Fruit fly (Drosophila melanogaster) whole organism, embryonic: ENCODE results near the gene dod.
A peak's percentile ranks its signal among the peaks of the same experiment; 100 is the strongest.

Source experiments
- Ada2b ChIP-seq: fragments of 200-800 bp; sonication (Bioruptor generic); IDR thresholded peaks from 2 replicates; pipeline ENCODE4 v1.3.6; 2022; ENCODE audit warnings: missing biosample characterization, missing genetic modification characterization
- B-H2 ChIP-seq: fragments of 200-800 bp; sonication (Bioruptor generic); optimal IDR thresholded peaks from 2 replicates; lab custom pipeline; 2018; ENCODE audit warnings: missing biosample characterization, mild to moderate bottlenecking, missing genetic modification characterization
- BEAF-32 ChIP-seq: fragments of 200-800 bp; sonication (Bioruptor generic); optimal IDR thresholded peaks from 3 replicates; lab custom pipeline; 2017; ENCODE audit warnings: missing biosample characterization, missing genetic modification characterization, mild to moderate bottlenecking, moderate library complexity, missing genetic modification reagents
- CG12219 ChIP-seq: fragments of 200-800 bp; sonication (Bioruptor generic); optimal IDR thresholded peaks from 3 replicates; lab custom pipeline; 2018; ENCODE audit warnings: missing biosample characterization, mild to moderate bottlenecking, missing genetic modification characterization
- CG1233 ChIP-seq: fragments of 200-800 bp; sonication (Bioruptor generic); optimal IDR thresholded peaks from 4 replicates; lab custom pipeline; 2018; ENCODE audit warnings: missing biosample characterization, mild to moderate bottlenecking, missing genetic modification characterization
- CG13775 ChIP-seq: fragments of 200-800 bp; sonication (Bioruptor generic); optimal IDR thresholded peaks from 3 replicates; lab custom pipeline; 2017; ENCODE audit warnings: missing biosample characterization, mild to moderate bottlenecking, missing genetic modification characterization
- CG14667 ChIP-seq: fragments of 200-800 bp; sonication (Bioruptor generic); IDR thresholded peaks from 2 replicates; pipeline ENCODE4 v1.3.6; 2022; ENCODE audit warnings: missing biosample characterization, missing genetic modification characterization
- CG17328 ChIP-seq: fragments of 200-800 bp; sonication (Bioruptor generic); IDR thresholded peaks from 2 replicates; pipeline ENCODE4 v1.3.6; 2022; ENCODE audit warnings: missing biosample characterization, missing genetic modification characterization
- CG2712 ChIP-seq: fragments of 200-800 bp; optimal IDR thresholded peaks from 3 replicates; lab custom pipeline; 2019; ENCODE audit warnings: missing biosample characterization, mild to moderate bottlenecking, missing genetic modification characterization, moderate library complexity
- CG31224 ChIP-seq: fragments of 200-800 bp; sonication (Bioruptor generic); IDR thresholded peaks from 2 replicates; pipeline ENCODE4 v1.3.6; 2022; ENCODE audit warnings: missing biosample characterization, missing genetic modification characterization
- CG32772 ChIP-seq: fragments of 200-800 bp; sonication (Bioruptor generic); IDR thresholded peaks from 2 replicates; pipeline ENCODE4 v1.3.6; 2022; ENCODE audit warnings: missing biosample characterization, missing genetic modification characterization
- CG5180 ChIP-seq: fragments of 200-800 bp; sonication (Bioruptor generic); optimal IDR thresholded peaks from 3 replicates; lab custom pipeline; 2017; ENCODE audit warnings: missing biosample characterization, missing genetic modification characterization, mild to moderate bottlenecking, moderate library complexity, missing genetic modification reagents
- CG6689 ChIP-seq: fragments of 200-800 bp; sonication (Bioruptor generic); IDR thresholded peaks from 2 replicates; pipeline ENCODE4 v1.3.6; 2022; ENCODE audit warnings: missing biosample characterization, missing genetic modification characterization
- CG7372 ChIP-seq: fragments of 200-800 bp; sonication (Bioruptor generic); IDR thresholded peaks from 2 replicates; pipeline ENCODE4 v1.3.6; 2022; ENCODE audit warnings: missing biosample characterization, missing genetic modification characterization
- CG8478 ChIP-seq: fragments of >200 bp; optimal IDR thresholded peaks from 2 replicates; lab custom pipeline; 2018
- CG9727 ChIP-seq: fragments of 200-800 bp; sonication (Bioruptor generic); optimal IDR thresholded peaks from 3 replicates; lab custom pipeline; 2017; ENCODE audit warnings: missing biosample characterization, mild to moderate bottlenecking, missing genetic modification characterization
- Dad ChIP-seq: fragments of 200-800 bp; sonication (Bioruptor generic); optimal IDR thresholded peaks from 3 replicates; lab custom pipeline; 2016; ENCODE audit warnings: missing biosample characterization, missing genetic modification characterization
- Deaf1 ChIP-seq: fragments of 200-800 bp; optimal IDR thresholded peaks from 3 replicates; lab custom pipeline; 2019; ENCODE audit warnings: missing biosample characterization, mild to moderate bottlenecking, missing genetic modification characterization, moderate library complexity
- Elba2 ChIP-seq: fragments of 200-800 bp; sonication (Bioruptor generic); optimal IDR thresholded peaks from 3 replicates; lab custom pipeline; 2016; ENCODE audit warnings: missing biosample characterization, missing genetic modification characterization
- Ets97D ChIP-seq: fragments of 200-800 bp; sonication (Bioruptor generic); optimal IDR thresholded peaks from 3 replicates; lab custom pipeline; 2016; ENCODE audit warnings: missing biosample characterization, missing genetic modification characterization
- Gsc ChIP-seq: fragments of 200-800 bp; sonication (Bioruptor generic); IDR thresholded peaks from 2 replicates; pipeline ENCODE4 v1.3.6; 2022; ENCODE audit warnings: missing biosample characterization, missing genetic modification characterization
- Hey ChIP-seq: fragments of 200-800 bp; sonication (Bioruptor generic); optimal IDR thresholded peaks from 3 replicates; lab custom pipeline; 2018; ENCODE audit warnings: missing biosample characterization, mild to moderate bottlenecking, missing genetic modification characterization
- Hr3 ChIP-seq: fragments of 200-800 bp; sonication (Bioruptor generic); optimal IDR thresholded peaks from 3 replicates; lab custom pipeline; 2016; ENCODE audit warnings: missing biosample characterization, missing genetic modification characterization
- Kr ChIP-seq: fragments of 200-800 bp; sonication (Bioruptor generic); optimal IDR thresholded peaks from 2 replicates; lab custom pipeline; 2017; ENCODE audit warnings: missing biosample characterization, mild to moderate bottlenecking, missing genetic modification characterization
- NC2α ChIP-seq: fragments of 200-800 bp; sonication (Bioruptor generic); optimal IDR thresholded peaks from 2 replicates; lab custom pipeline; 2016; ENCODE audit warnings: missing biosample characterization, missing genetic modification characterization
- NC2β ChIP-seq: fragments of 200-800 bp; sonication (Bioruptor generic); optimal IDR thresholded peaks from 2 replicates; lab custom pipeline; 2016; ENCODE audit warnings: missing biosample characterization, missing genetic modification characterization
- Scr ChIP-seq: fragments of 200-800 bp; sonication (Bioruptor generic); IDR thresholded peaks from 2 replicates; pipeline ENCODE4 v1.3.6; 2022; ENCODE audit warnings: missing biosample characterization, missing genetic modification characterization; ENCODE audit not compliant: partially characterized antibody
- Stat92E ChIP-seq, 3 experiments: fragments of >200 bp in 2 of 3; fragments of 200-800 bp in 1 of 3; sonication (Bioruptor generic) in 1 of 3; optimal IDR thresholded peaks; 2 replicates each; lab custom pipeline; 2017 to 2019; ENCODE audit warnings: missing biosample characterization in 3 of 3, missing genetic modification characterization in 3 of 3, mild to moderate bottlenecking in 1 of 3, moderate library complexity in 1 of 3
- al ChIP-seq: fragments of 200-800 bp; sonication (Bioruptor generic); IDR thresholded peaks from 2 replicates; pipeline ENCODE4 v1.3.6; 2022; ENCODE audit warnings: missing biosample characterization, missing genetic modification characterization
- amos ChIP-seq: fragments of 200-800 bp; sonication (Bioruptor generic); IDR thresholded peaks from 2 replicates; pipeline ENCODE4 v1.3.6; 2022; ENCODE audit warnings: missing biosample characterization, missing genetic modification characterization; ENCODE audit not compliant: partially characterized antibody
- bsh ChIP-seq, 2 experiments: fragments of 200-800 bp; sonication (Bioruptor generic); optimal IDR thresholded peaks; 2 replicates each; lab custom pipeline; 2017 to 2018; ENCODE audit warnings: mild to moderate bottlenecking in 2 of 2, missing biosample characterization in 2 of 2, missing genetic modification characterization in 2 of 2, moderate library complexity in 1 of 2
- croc ChIP-seq: fragments of 200-800 bp; sonication (Bioruptor generic); conservative IDR thresholded peaks from 3 replicates; pipeline ENCODE4 v1.3.6; 2022; ENCODE audit warnings: missing biosample characterization, missing genetic modification characterization
- dpn ChIP-seq, 2 experiments: fragments of 200-800 bp; sonication (Bioruptor generic); optimal IDR thresholded peaks; 3 replicates each; lab custom pipeline; 2016; ENCODE audit warnings: missing biosample characterization in 2 of 2, missing genetic modification characterization in 2 of 2
- dysf ChIP-seq: fragments of 200-800 bp; sonication (Bioruptor generic); IDR thresholded peaks from 3 replicates; pipeline ENCODE4 v1.3.6; 2022; ENCODE audit warnings: missing biosample characterization, missing genetic modification characterization
- ewg ChIP-seq: fragments of 200-800 bp; sonication (Bioruptor generic); optimal IDR thresholded peaks from 3 replicates; lab custom pipeline; 2017; ENCODE audit warnings: mild to moderate bottlenecking, missing biosample characterization, missing genetic modification reagents, missing genetic modification characterization
- exex ChIP-seq: fragments of 200-800 bp; sonication (Bioruptor generic); optimal IDR thresholded peaks from 4 replicates; lab custom pipeline; 2018; ENCODE audit warnings: missing biosample characterization, mild to moderate bottlenecking, missing genetic modification characterization, moderate library complexity
- fru ChIP-seq: fragments of >200 bp; optimal IDR thresholded peaks from 2 replicates; lab custom pipeline; 2017
- gro ChIP-seq: fragments of 200-800 bp; sonication (Bioruptor generic); optimal IDR thresholded peaks from 2 replicates; lab custom pipeline; 2016; ENCODE audit warnings: missing biosample characterization, missing genetic modification characterization
- gsb ChIP-seq: fragments of 200-800 bp; sonication (Bioruptor generic); IDR thresholded peaks from 2 replicates; pipeline ENCODE4 v1.3.6; 2022; ENCODE audit warnings: missing biosample characterization, missing genetic modification characterization
- ham ChIP-seq: fragments of 200-800 bp; sonication (Bioruptor generic); IDR thresholded peaks from 2 replicates; pipeline ENCODE4 v1.3.6; 2022; ENCODE audit warnings: missing biosample characterization, missing genetic modification characterization
- kah ChIP-seq: fragments of 200-800 bp; sonication (Bioruptor generic); optimal IDR thresholded peaks from 2 replicates; lab custom pipeline; 2018; ENCODE audit warnings: missing biosample characterization, mild to moderate bottlenecking, missing genetic modification characterization
- knrl ChIP-seq: fragments of 200-800 bp; sonication (Bioruptor generic); IDR thresholded peaks from 3 replicates; pipeline ENCODE4 v1.3.6; 2022; ENCODE audit warnings: missing biosample characterization, missing genetic modification characterization; ENCODE audit not compliant: partially characterized antibody
- nom ChIP-seq: fragments of 200-800 bp; sonication (Bioruptor generic); optimal IDR thresholded peaks from 2 replicates; lab custom pipeline; 2017; ENCODE audit warnings: missing biosample characterization, missing genetic modification characterization, mild to moderate bottlenecking, moderate library complexity, missing genetic modification reagents
- pan ChIP-seq, 4 experiments: fragments of >200 bp in 3 of 4; fragments of 200-800 bp in 1 of 4; sonication (Bioruptor generic) in 1 of 4; optimal IDR thresholded peaks in 3 of 4; IDR thresholded peaks in 1 of 4; 2 replicates each; pipeline versions ENCODE4 v1.3.6 to Lab custom; 2017 to 2022; ENCODE audit warnings: missing biosample characterization in 2 of 4, missing genetic modification characterization in 2 of 4, mixed read lengths in 1 of 4
- prd ChIP-seq, 3 experiments: fragments of >200 bp in 2 of 3; fragments of 200-800 bp in 1 of 3; sonication (Bioruptor generic) in 1 of 3; optimal IDR thresholded peaks in 2 of 3; IDR thresholded peaks in 1 of 3; 2 replicates in 2 of 3; 3 replicates in 1 of 3; pipeline versions ENCODE4 v1.3.6 to Lab custom; 2017 to 2022; ENCODE audit warnings: missing biosample characterization in 1 of 3, missing genetic modification characterization in 1 of 3
- sna ChIP-seq: fragments of 200-800 bp; sonication (Bioruptor generic); IDR thresholded peaks from 2 replicates; pipeline ENCODE4 v1.3.6; 2022; ENCODE audit warnings: missing biosample characterization, missing genetic modification characterization; ENCODE audit not compliant: partially characterized antibody
- so ChIP-seq: fragments of 200-800 bp; sonication (Bioruptor generic); IDR thresholded peaks from 3 replicates; pipeline ENCODE4 v1.3.6; 2022; ENCODE audit warnings: missing biosample characterization, missing genetic modification characterization
- sug ChIP-seq: fragments of 200-800 bp; optimal IDR thresholded peaks from 2 replicates; lab custom pipeline; 2019; ENCODE audit warnings: missing biosample characterization, mild to moderate bottlenecking, missing genetic modification characterization, moderate library complexity
- vnd ChIP-seq: fragments of 200-800 bp; sonication (Bioruptor generic); IDR thresholded peaks from 3 replicates; pipeline ENCODE4 v1.3.6; 2022; ENCODE audit warnings: missing biosample characterization, missing genetic modification characterization; ENCODE audit not compliant: partially characterized antibody
- wor ChIP-seq: fragments of 200-800 bp; sonication (Bioruptor generic); IDR thresholded peaks from 2 replicates; pipeline ENCODE4 v1.3.6; 2022; ENCODE audit warnings: missing biosample characterization, missing genetic modification characterization

dod gene

DNA sequence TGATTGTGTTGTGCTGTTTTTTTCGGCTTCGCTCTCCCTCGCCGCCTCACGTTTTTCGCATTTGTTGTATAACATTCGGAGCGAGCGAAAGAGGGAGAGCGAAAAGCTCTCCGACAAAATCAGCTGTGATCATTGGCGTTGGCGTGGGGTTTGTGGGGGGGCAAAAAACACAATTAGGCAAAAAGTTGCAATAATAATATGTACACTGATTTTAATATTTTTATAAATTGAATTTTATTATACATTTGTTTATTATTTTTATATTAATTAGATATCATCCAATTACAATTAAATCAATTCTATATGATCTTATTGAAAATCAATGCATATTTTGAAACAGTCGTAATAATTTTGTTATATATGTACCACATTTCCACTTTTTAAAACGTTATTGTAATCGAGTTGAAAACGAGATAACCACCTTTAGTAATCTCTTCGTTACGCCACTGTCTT lies 30.5 kb downstream of the dod start (continued):
- no peak for TF ChIP-seq BEAF-32
- TF ChIP-seq CG31224 (GFP tag; lab: Robert Waterston, UW): no peak
- no peak for TF ChIP-seq Dad (GFP tag; lab: Kevin White, UChicago)
- no peak for TF ChIP-seq B-H2 (GFP tag; lab: Kevin White, UChicago)
- peak; percentile 40; the same call in 1 of the 3 replicates for TF ChIP-seq dysf (GFP tag; lab: Robert Waterston, UW)
- no peak for TF ChIP-seq amos
- TF ChIP-seq CG5180 (GFP tag; lab: Kevin White, UChicago): no peak
- no peak for TF ChIP-seq Elba2
- TF ChIP-seq prd (optimal IDR thresholded peaks at IDR 0.05; lab: Kevin White, UChicago): no peak
- TF ChIP-seq prd (GFP tag; IDR thresholded peaks at IDR 0.05; lab: Robert Waterston, UW): 0 out of 3 replicates have a peak, but pooled peaks have one; percentile 37
- TF ChIP-seq pan (optimal IDR thresholded peaks at IDR 0.05; lab: Kevin White, UChicago): no peak
- no peak for TF ChIP-seq pan (GFP tag; optimal IDR thresholded peaks at IDR 0.05 in 1 of 2, IDR thresholded peaks at IDR 0.05 in 1 of 2)
- TF ChIP-seq gro (GFP tag; lab: Kevin White, UChicago): no peak
- no peak for TF ChIP-seq CG14667 (GFP tag; lab: Robert Waterston, UW)
- no peak for TF ChIP-seq Kr (GFP tag; lab: Kevin White, UChicago)
- TF ChIP-seq Ada2b (GFP tag; lab: Robert Waterston, UW): no peak
- no peak for TF ChIP-seq Ets97D (GFP tag; lab: Kevin White, UChicago)
- peak; percentile 40 for TF ChIP-seq Hr3 (GFP tag; lab: Kevin White, UChicago)
- no peak for TF ChIP-seq ewg (GFP tag; lab: Kevin White, UChicago)
- peak; percentile 56 for TF ChIP-seq Deaf1 (tag; lab: Kevin White, UChicago)
- peak; percentile 27 for TF ChIP-seq CG1233 (GFP tag; lab: Kevin White, UChicago)
- peak in 1 of 2 experiments; percentile 37 for TF ChIP-seq bsh (GFP tag; optimal IDR thresholded peaks at IDR 0.05; lab: Kevin White, UChicago)
- no peak for TF ChIP-seq nom (GFP tag; lab: Kevin White, UChicago)
- peak; percentile 39 for TF ChIP-seq CG9727 (GFP tag; lab: Kevin White, UChicago)
- no peak for TF ChIP-seq fru
- no peak for TF ChIP-seq vnd (GFP tag; lab: Robert Waterston, UW)
- TF ChIP-seq CG32772 (GFP tag; lab: Robert Waterston, UW): no peak
- peak in 1 of 2 experiments; percentile 21 for TF ChIP-seq dpn (GFP tag; optimal IDR thresholded peaks at IDR 0.05; lab: Kevin White, UChicago)
- 0 out of 2 replicates have a peak, but pooled peaks have one; percentile 24 for TF ChIP-seq al (GFP tag; lab: Robert Waterston, UW)
- no peak for TF ChIP-seq Scr (GFP tag; lab: Robert Waterston, UW)
- TF ChIP-seq croc (GFP tag; lab: Robert Waterston, UW): no peak
- TF ChIP-seq exex: no peak
- TF ChIP-seq CG17328: no peak
- no peak for TF ChIP-seq CG8478 (lab: Kevin White, UChicago)
- TF ChIP-seq ham: no peak
- no peak for TF ChIP-seq NC2α (GFP tag; lab: Kevin White, UChicago)
- peak; percentile 40 for TF ChIP-seq CG2712 (tag; lab: Kevin White, UChicago)
- TF ChIP-seq sna (GFP tag; lab: Robert Waterston, UW): no peak
- peak; percentile 30 for TF ChIP-seq sug (tag; lab: Kevin White, UChicago)
- no peak for TF ChIP-seq NC2β (GFP tag; lab: Kevin White, UChicago)
- TF ChIP-seq gsb (GFP tag; lab: Robert Waterston, UW): no peak
- TF ChIP-seq CG7372 (GFP tag; lab: Robert Waterston, UW): no peak
- no peak for TF ChIP-seq kah
- no peak for TF ChIP-seq Hey (tag; lab: Kevin White, UChicago)
- TF ChIP-seq CG13775 (GFP tag; lab: Kevin White, UChicago): peak; percentile 19
- 0 out of 3 replicates have a peak, but pooled peaks have one; percentile 41 for TF ChIP-seq so
- peak; percentile 43; the same call in 1 of the 2 replicates for TF ChIP-seq CG6689 (GFP tag; lab: Robert Waterston, UW)
- TF ChIP-seq knrl (GFP tag; lab: Robert Waterston, UW): no peak
- TF ChIP-seq Gsc (GFP tag; lab: Robert Waterston, UW): no peak
- no peak for TF ChIP-seq Stat92E (GFP tag; optimal IDR thresholded peaks at IDR 0.05; lab: Kevin White, UChicago)
- no peak for TF ChIP-seq CG12219
- no peak for TF ChIP-seq wor (GFP tag; lab: Robert Waterston, UW)
